Worm (Caenorhabditis elegans) whole organism, L3 larva: Measurements from ENCODE around the gene K08F4.5.

Experiments used
- aly-2 ChIP-seq: fragments of 150-350 bp; optimal IDR thresholded peaks from 2 replicates; lab custom pipeline; 2014; ENCODE audit warnings: missing biosample characterization, missing genetic modification characterization
- ceh-28 ChIP-seq: fragments of 150-350 bp; optimal IDR thresholded peaks from 2 replicates; lab custom pipeline; 2014; ENCODE audit warnings: missing biosample characterization, missing genetic modification reagents, missing genetic modification characterization
- ceh-82 ChIP-seq: fragments of 150-350 bp; optimal IDR thresholded peaks from 2 replicates; lab custom pipeline; 2014; ENCODE audit warnings: missing biosample characterization, missing genetic modification characterization
- ceh-9 ChIP-seq: sonication (generic microtip); optimal IDR thresholded peaks from 2 replicates; lab custom pipeline; 2018; ENCODE audit warnings: missing biosample characterization, missing genetic modification characterization
- daf-12 ChIP-seq: fragments of 150-350 bp; optimal IDR thresholded peaks from 2 replicates; lab custom pipeline; 2014; ENCODE audit warnings: missing biosample characterization, missing genetic modification reagents, missing genetic modification characterization
- egl-27 ChIP-seq: sonication (generic microtip); optimal IDR thresholded peaks from 4 replicates; lab custom pipeline; 2017; ENCODE audit warnings: missing biosample characterization, missing genetic modification reagents, missing genetic modification characterization
- egl-5 ChIP-seq: fragments of 150-350 bp; optimal IDR thresholded peaks from 2 replicates; lab custom pipeline; 2017; ENCODE audit warnings: missing biosample characterization, missing genetic modification reagents, missing genetic modification characterization, inconsistent platforms
- elt-1 ChIP-seq: fragments of 150-350 bp; optimal IDR thresholded peaks from 2 replicates; lab custom pipeline; 2014; ENCODE audit warnings: missing biosample characterization, missing genetic modification characterization
- elt-2 ChIP-seq: sonication (generic microtip); optimal IDR thresholded peaks from 2 replicates; lab custom pipeline; 2016; ENCODE audit warnings: missing genetic modification reagents, mild to moderate bottlenecking, missing genetic modification characterization, missing compliant biosample characterization
- elt-3 ChIP-seq, 3 experiments: fragments of 150-350 bp in 1 of 3; sonication (generic microtip) in 2 of 3; optimal IDR thresholded peaks; 2 replicates in 2 of 3; 4 replicates in 1 of 3; lab custom pipeline; 2014 to 2017; ENCODE audit warnings: missing biosample characterization in 3 of 3, missing genetic modification characterization in 3 of 3
- eor-1 ChIP-seq, 2 experiments: fragments of 150-350 bp; optimal IDR thresholded peaks; 2 replicates each; lab custom pipeline; 2014 to 2018; ENCODE audit warnings: missing biosample characterization in 2 of 2, missing genetic modification characterization in 2 of 2
- fos-1 ChIP-seq: fragments of 150-350 bp; optimal IDR thresholded peaks from 2 replicates; lab custom pipeline; 2014; ENCODE audit warnings: missing biosample characterization, missing genetic modification characterization
- hmg-11 ChIP-seq: sonication (generic microtip); optimal IDR thresholded peaks from 2 replicates; lab custom pipeline; 2016; ENCODE audit warnings: missing genetic modification characterization, missing compliant biosample characterization
- lin-15B ChIP-seq: fragments of 150-350 bp; optimal IDR thresholded peaks from 2 replicates; lab custom pipeline; 2014; ENCODE audit warnings: missing biosample characterization, missing genetic modification characterization
- lsy-12 ChIP-seq: sonication (generic microtip); optimal IDR thresholded peaks from 2 replicates; lab custom pipeline; 2016; ENCODE audit warnings: mild to moderate bottlenecking, missing genetic modification characterization, missing compliant biosample characterization
- mdl-1 ChIP-seq: fragments of 150-350 bp; optimal IDR thresholded peaks from 2 replicates; lab custom pipeline; 2014; ENCODE audit warnings: missing biosample characterization, missing genetic modification characterization
- nfya-1 ChIP-seq: sonication (generic microtip); optimal IDR thresholded peaks from 2 replicates; lab custom pipeline; 2017; ENCODE audit warnings: missing genetic modification characterization, mild to moderate bottlenecking, missing compliant biosample characterization, antibody characterized with exemption, moderate library complexity; ENCODE audit not compliant: insufficient read depth
- nhr-12 ChIP-seq: fragments of 150-350 bp; optimal IDR thresholded peaks from 2 replicates; lab custom pipeline; 2014; ENCODE audit warnings: missing biosample characterization, missing genetic modification characterization
- nhr-23 ChIP-seq: fragments of 150-350 bp; optimal IDR thresholded peaks from 2 replicates; lab custom pipeline; 2014; ENCODE audit warnings: missing biosample characterization, missing genetic modification reagents, missing genetic modification characterization
- nhr-237 ChIP-seq: fragments of 150-350 bp; optimal IDR thresholded peaks from 2 replicates; lab custom pipeline; 2014; ENCODE audit warnings: missing biosample characterization, missing genetic modification characterization
- nhr-25 ChIP-seq: sonication (generic microtip); optimal IDR thresholded peaks from 2 replicates; lab custom pipeline; 2017; ENCODE audit warnings: missing biosample characterization, missing genetic modification characterization
- nhr-43 ChIP-seq: sonication (generic microtip); optimal IDR thresholded peaks from 2 replicates; lab custom pipeline; 2016; ENCODE audit warnings: mild to moderate bottlenecking, missing genetic modification characterization, missing compliant biosample characterization; ENCODE audit not compliant: poor library complexity, severe bottlenecking
- nhr-67 ChIP-seq: fragments of 150-350 bp; optimal IDR thresholded peaks from 2 replicates; lab custom pipeline; 2014; ENCODE audit warnings: missing biosample characterization, missing genetic modification characterization
- nhr-76 ChIP-seq: fragments of 150-350 bp; sonication (generic microtip); optimal IDR thresholded peaks from 5 replicates; lab custom pipeline; 2014; ENCODE audit warnings: missing biosample characterization, missing genetic modification characterization
- nhr-77 ChIP-seq: fragments of 150-350 bp; optimal IDR thresholded peaks from 2 replicates; lab custom pipeline; 2014; ENCODE audit warnings: missing biosample characterization, missing genetic modification characterization
- pha-4 ChIP-seq: fragments of 150-350 bp; optimal IDR thresholded peaks from 2 replicates; lab custom pipeline; 2014; ENCODE audit warnings: missing biosample characterization, missing genetic modification reagents, missing genetic modification characterization
- pqm-1 ChIP-seq: fragments of 150-350 bp; optimal IDR thresholded peaks from 2 replicates; lab custom pipeline; 2017; ENCODE audit warnings: missing biosample characterization, missing genetic modification characterization, inconsistent platforms
- sea-2 ChIP-seq: fragments of 150-350 bp; sonication (generic microtip); optimal IDR thresholded peaks from 4 replicates; lab custom pipeline; 2014; ENCODE audit warnings: missing biosample characterization, missing genetic modification reagents, missing genetic modification characterization
- snpc-4 ChIP-seq: fragments of 150-350 bp; optimal IDR thresholded peaks from 2 replicates; lab custom pipeline; 2014; ENCODE audit warnings: missing biosample characterization, missing genetic modification characterization
- unc-39 ChIP-seq: sonication (generic microtip); optimal IDR thresholded peaks from 4 replicates; lab custom pipeline; 2017; ENCODE audit warnings: missing biosample characterization, missing genetic modification characterization
- unc-62 ChIP-seq: fragments of 150-350 bp; sonication (generic microtip); optimal IDR thresholded peaks from 4 replicates; lab custom pipeline; 2014; ENCODE audit warnings: missing biosample characterization, missing genetic modification reagents, missing genetic modification characterization
- zag-1 ChIP-seq: fragments of 150-350 bp; optimal IDR thresholded peaks from 2 replicates; lab custom pipeline; 2014; ENCODE audit warnings: missing biosample characterization, missing genetic modification characterization
- ztf-11 ChIP-seq: fragments of 150-350 bp; optimal IDR thresholded peaks from 2 replicates; lab custom pipeline; 2014; ENCODE audit warnings: missing biosample characterization, missing genetic modification characterization
- ztf-4 ChIP-seq: fragments of 150-350 bp; optimal IDR thresholded peaks from 2 replicates; lab custom pipeline; 2014; ENCODE audit warnings: missing biosample characterization, missing genetic modification characterization

The K08F4.5 gene

DNA sequence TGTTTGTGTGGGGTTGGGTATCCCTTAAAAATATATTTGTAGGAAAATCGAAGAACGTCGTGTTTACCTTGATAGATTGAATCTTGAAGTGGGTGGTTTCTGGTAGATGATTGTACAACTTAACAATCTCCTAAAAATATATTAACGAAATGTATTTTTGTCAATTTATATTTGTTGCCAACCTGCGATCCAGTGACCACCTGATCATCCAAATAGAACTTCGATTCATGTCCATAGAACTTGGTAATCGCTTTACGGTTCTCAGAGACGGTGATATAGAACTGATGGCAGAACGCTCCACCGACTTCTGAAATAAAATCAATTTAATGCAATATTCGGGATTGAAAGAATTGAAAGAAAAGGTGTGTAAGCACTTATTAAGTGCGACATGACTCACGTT, 7.3 kb downstream of the K08F4.5 start:
- TF ChIP-seq zag-1 (no peak), eor-1 (tag; optimal IDR thresholded peaks at IDR 0.05; lab: Kevin White, UChicago) (no peak), sea-2 (GFP tag; lab: Kevin White, UChicago) (no peak), elt-1 (tag; lab: Kevin White, UChicago) (no peak), unc-39 (no peak), ceh-28 (no peak), fos-1 (no peak)

DNA sequence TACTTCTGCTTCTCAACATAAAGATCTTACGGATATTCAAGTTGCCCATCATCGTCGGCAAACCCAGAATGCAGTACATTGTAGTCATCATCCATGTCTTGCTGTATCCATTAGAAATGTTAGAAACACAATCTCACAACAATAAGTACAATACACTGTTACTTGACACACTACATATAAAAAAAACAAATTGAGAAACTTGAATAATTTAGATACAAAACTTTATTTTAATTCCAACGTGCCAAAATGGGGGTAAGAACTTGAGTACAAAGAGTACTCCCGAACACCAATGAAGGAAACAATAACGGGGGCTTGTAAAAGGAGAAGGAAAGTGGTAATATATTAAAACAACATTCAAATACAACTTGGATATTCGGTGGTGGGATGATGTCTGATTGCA, 9.2 kb downstream of the K08F4.5 start, which contains the start of gene ctf-18:
Gene ctf-18, minus strand, starts transcription at position 101 of the 400 bp plus-strand sequence.
- TF ChIP-seq elt-3 (tag; optimal IDR thresholded peaks at IDR 0.05; lab: Kevin White, UChicago) (no peak), elt-2 (tag; lab: Kevin White, UChicago) (no peak), egl-5 (no peak), pqm-1 (tag; lab: Kevin White, UChicago) (no peak)

DNA sequence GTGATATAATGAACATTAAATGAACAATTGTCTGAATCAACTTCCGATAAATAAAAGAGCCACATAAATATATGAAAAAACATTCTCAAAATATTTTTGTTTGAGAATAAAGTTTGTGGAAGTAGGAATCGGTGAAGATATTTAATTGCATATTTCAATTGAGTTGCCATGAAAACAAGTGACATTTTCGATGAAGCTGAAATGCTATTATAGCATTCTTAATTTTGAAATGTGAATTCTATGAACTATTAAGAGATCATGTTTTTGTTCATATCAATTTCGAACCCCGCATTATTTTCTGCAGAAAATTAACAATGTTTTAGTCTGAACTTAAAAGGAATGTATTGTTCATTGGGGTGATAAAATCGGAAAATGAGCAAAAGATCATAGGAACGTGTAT, 13.5 kb downstream of the K08F4.5 start, which contains the start of gene irld-21:
Gene irld-21, minus strand, starts transcription at position 101 of the 400 bp plus-strand sequence.
- no peak for TF ChIP-seq nhr-77 (tag; lab: Kevin White, UChicago)
- TF ChIP-seq elt-1 (tag; lab: Kevin White, UChicago), result no peak
- no peak for TF ChIP-seq pqm-1 (tag; lab: Kevin White, UChicago)
- no peak for TF ChIP-seq elt-3 (tag; optimal IDR thresholded peaks at IDR 0.05; lab: Kevin White, UChicago)
- TF ChIP-seq nhr-12 (tag; lab: Kevin White, UChicago), result no peak
- TF ChIP-seq pha-4 (tag; lab: Kevin White, UChicago), result no peak
- no peak for TF ChIP-seq nhr-67 (tag; lab: Kevin White, UChicago)
- TF ChIP-seq nhr-76 (tag; lab: Kevin White, UChicago), result no peak
- TF ChIP-seq ztf-11 (tag; lab: Kevin White, UChicago), result no peak
- no peak for TF ChIP-seq mdl-1
- no peak for TF ChIP-seq aly-2 (tag; lab: Kevin White, UChicago)
- no peak for TF ChIP-seq nhr-25
- TF ChIP-seq snpc-4 (tag; lab: Kevin White, UChicago), result no peak
- TF ChIP-seq nfya-1 (tag; lab: Kevin White, UChicago), result no peak
- no peak for TF ChIP-seq ceh-9 (tag; lab: Kevin White, UChicago)
- TF ChIP-seq lin-15B, result no peak

DNA sequence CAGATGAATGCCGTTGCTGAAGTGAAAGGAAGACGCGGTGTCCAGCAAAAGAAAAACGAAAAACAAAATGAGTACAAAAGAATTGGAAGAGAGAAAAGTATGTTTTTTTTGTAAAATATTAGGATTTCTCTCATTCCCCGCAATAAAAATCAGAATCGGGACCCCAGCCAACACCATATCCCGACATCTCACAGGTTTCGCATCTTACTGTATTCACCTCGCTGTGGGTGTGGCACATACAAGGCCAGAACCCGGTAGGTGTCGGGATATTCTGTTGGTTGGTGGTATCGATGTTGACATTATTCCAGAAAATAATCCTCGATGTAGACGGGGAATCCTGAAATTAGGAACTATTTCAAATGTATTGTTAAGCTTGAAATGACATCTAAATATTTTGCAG, 19.0 kb downstream of the K08F4.5 start:
- TF ChIP-seq nhr-43 (tag; lab: Kevin White, UChicago), result no peak
- TF ChIP-seq eor-1 (tag; optimal IDR thresholded peaks at IDR 0.05; lab: Kevin White, UChicago), result no peak
- TF ChIP-seq pha-4 (tag; lab: Kevin White, UChicago), result no peak
- no peak for TF ChIP-seq unc-39
- no peak for TF ChIP-seq ztf-4 (tag; lab: Kevin White, UChicago)
- TF ChIP-seq elt-2 (tag; lab: Kevin White, UChicago), result no peak
- no peak for TF ChIP-seq nhr-12 (tag; lab: Kevin White, UChicago)
- TF ChIP-seq lsy-12 (tag; lab: Kevin White, UChicago), result no peak
- TF ChIP-seq nhr-237 (tag; lab: Kevin White, UChicago), result no peak
- TF ChIP-seq zag-1, result no peak
- TF ChIP-seq fos-1, result no peak
- TF ChIP-seq hmg-11 (tag; lab: Kevin White, UChicago), result no peak
- no peak for TF ChIP-seq nhr-77 (tag; lab: Kevin White, UChicago)
- TF ChIP-seq unc-62, result no peak

DNA sequence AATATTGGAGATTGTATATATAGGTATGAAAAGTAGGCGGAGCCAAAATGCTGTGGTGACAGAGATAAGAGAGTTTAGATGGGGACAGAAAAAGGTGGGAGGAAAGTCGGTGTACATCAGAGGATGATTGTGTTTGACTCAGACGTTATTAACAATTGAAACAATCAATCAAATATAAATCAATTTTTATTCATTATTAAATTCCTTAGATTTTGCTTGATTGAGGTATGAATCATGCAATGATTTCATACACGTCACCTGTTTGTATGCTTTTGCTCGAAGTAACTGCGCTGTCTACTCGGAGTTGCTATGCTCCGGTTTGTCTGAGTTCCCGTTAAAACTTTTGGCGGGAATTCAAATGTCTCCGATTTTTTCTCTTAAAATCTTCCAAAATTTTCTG, 20.6 kb downstream of the K08F4.5 start, which contains the start of gene C04G2.10:
Gene C04G2.10, plus strand, starts transcription at position 301 of the 400 bp plus-strand sequence.
- no peak for TF ChIP-seq daf-12 (tag; lab: Kevin White, UChicago)
- no peak for TF ChIP-seq egl-5
- TF ChIP-seq mdl-1, result no peak
- no peak for TF ChIP-seq pha-4 (tag; lab: Kevin White, UChicago)
- TF ChIP-seq lin-15B, result no peak
- no peak for TF ChIP-seq ztf-4 (tag; lab: Kevin White, UChicago)
- no peak for TF ChIP-seq zag-1
- no peak for TF ChIP-seq nhr-67 (tag; lab: Kevin White, UChicago)
- no peak for TF ChIP-seq nfya-1 (tag; lab: Kevin White, UChicago)
- no peak for TF ChIP-seq ceh-9 (tag; lab: Kevin White, UChicago)
- no peak for TF ChIP-seq nhr-23 (tag; lab: Kevin White, UChicago)
- TF ChIP-seq elt-3 (tag; optimal IDR thresholded peaks at IDR 0.05; lab: Kevin White, UChicago), result no peak
- no peak for TF ChIP-seq unc-62
- no peak for TF ChIP-seq ceh-82 (tag; lab: Kevin White, UChicago)
- no peak for TF ChIP-seq ztf-11 (tag; lab: Kevin White, UChicago)
- no peak for TF ChIP-seq egl-27 (tag; lab: Kevin White, UChicago)
- no peak for TF ChIP-seq nhr-43 (tag; lab: Kevin White, UChicago)
